Fruit fly (Drosophila melanogaster) whole organism, embryonic: ENCODE data around the gene CG9886.

Source experiments
- Awh ChIP-seq: fragments of 200-800 bp; sonication (Bioruptor generic); IDR thresholded peaks from 2 replicates; pipeline ENCODE4, ENCODE4 v1.3.6; 2022; ENCODE audit warnings: missing biosample characterization, missing genetic modification characterization
- Bdp1 ChIP-seq: fragments of 200-800 bp; sonication (Bioruptor generic); optimal IDR thresholded peaks from 3 replicates; lab custom pipeline; 2016; ENCODE audit warnings: missing biosample characterization, missing genetic modification characterization
- CG10366 ChIP-seq: fragments of 200-800 bp; sonication (Bioruptor generic); IDR thresholded peaks from 2 replicates; pipeline ENCODE4 v1.3.6; 2022; ENCODE audit warnings: missing biosample characterization, missing genetic modification characterization
- CG10543 ChIP-seq: fragments of 200-800 bp; sonication (Bioruptor generic); optimal IDR thresholded peaks from 3 replicates; lab custom pipeline; 2017; ENCODE audit warnings: missing biosample characterization, mild to moderate bottlenecking, missing genetic modification characterization, moderate library complexity
- CG10654 ChIP-seq: fragments of 200-800 bp; sonication (Bioruptor generic); optimal IDR thresholded peaks from 2 replicates; lab custom pipeline; 2016; ENCODE audit warnings: missing biosample characterization, missing genetic modification characterization
- CG11398 ChIP-seq: fragments of 200-800 bp; sonication (Bioruptor generic); optimal IDR thresholded peaks from 2 replicates; lab custom pipeline; 2016; ENCODE audit warnings: missing biosample characterization, missing genetic modification characterization
- CG11695 ChIP-seq: fragments of 200-800 bp; sonication (Bioruptor generic); IDR thresholded peaks from 3 replicates; pipeline ENCODE4 v1.3.6; 2022; ENCODE audit warnings: missing biosample characterization, missing genetic modification characterization
- CG12155 ChIP-seq: fragments of 200-800 bp; sonication (Bioruptor generic); optimal IDR thresholded peaks from 3 replicates; lab custom pipeline; 2016; ENCODE audit warnings: missing biosample characterization, missing genetic modification characterization
- CG12391 ChIP-seq: fragments of 200-800 bp; sonication (Bioruptor generic); optimal IDR thresholded peaks from 3 replicates; lab custom pipeline; 2018; ENCODE audit warnings: missing biosample characterization, mild to moderate bottlenecking, missing genetic modification characterization, moderate library complexity
- CG12659 ChIP-seq: fragments of 200-800 bp; sonication (Bioruptor generic); optimal IDR thresholded peaks from 3 replicates; lab custom pipeline; 2017; ENCODE audit warnings: mild to moderate bottlenecking, missing biosample characterization, missing genetic modification reagents, missing genetic modification characterization
- CG12769 ChIP-seq: fragments of 200-800 bp; sonication (Bioruptor generic); optimal IDR thresholded peaks from 2 replicates; lab custom pipeline; 2019; ENCODE audit warnings: missing biosample characterization, mild to moderate bottlenecking, missing genetic modification characterization, moderate library complexity
- CG14050 ChIP-seq: fragments of 200-800 bp; sonication (Bioruptor generic); IDR thresholded peaks from 3 replicates; pipeline ENCODE4 v1.3.6; 2022; ENCODE audit warnings: missing biosample characterization, missing genetic modification characterization
- CG14441 ChIP-seq: fragments of 200-800 bp; sonication (Bioruptor generic); IDR thresholded peaks from 2 replicates; pipeline ENCODE4 v1.3.6; 2022; ENCODE audit warnings: missing biosample characterization, missing genetic modification characterization
- CG15479 ChIP-seq: fragments of 200-800 bp; sonication (Bioruptor generic); optimal IDR thresholded peaks from 3 replicates; lab custom pipeline; 2019; ENCODE audit warnings: missing biosample characterization, mild to moderate bottlenecking, missing genetic modification characterization, moderate library complexity
- CG1602 ChIP-seq: fragments of 200-800 bp; sonication (Bioruptor generic); optimal IDR thresholded peaks from 3 replicates; lab custom pipeline; 2016; ENCODE audit warnings: missing biosample characterization, missing genetic modification characterization
- CG16779 ChIP-seq: fragments of 200-800 bp; sonication (Bioruptor generic); IDR thresholded peaks from 2 replicates; pipeline ENCODE4 v1.3.6; 2022; ENCODE audit warnings: missing biosample characterization, missing genetic modification characterization
- CG34224 ChIP-seq: fragments of 200-800 bp; sonication (Bioruptor generic); IDR thresholded peaks from 3 replicates; pipeline ENCODE4 v1.3.6; 2022; ENCODE audit warnings: missing biosample characterization, missing genetic modification characterization; ENCODE audit not compliant: partially characterized antibody
- CG4820 ChIP-seq: fragments of 200-800 bp; sonication (Bioruptor generic); optimal IDR thresholded peaks from 3 replicates; lab custom pipeline; 2016; ENCODE audit warnings: missing biosample characterization, missing genetic modification characterization
- CG6813 ChIP-seq: fragments of 200-800 bp; sonication (Bioruptor generic); optimal IDR thresholded peaks from 2 replicates; lab custom pipeline; 2017; ENCODE audit warnings: missing biosample characterization, missing genetic modification characterization, mild to moderate bottlenecking, moderate library complexity, missing genetic modification reagents
- CG7786 ChIP-seq: fragments of 200-800 bp; sonication (Bioruptor generic); optimal IDR thresholded peaks from 2 replicates; lab custom pipeline; 2016; ENCODE audit warnings: missing biosample characterization, missing genetic modification characterization
- CG9609 ChIP-seq: fragments of 200-800 bp; sonication (Bioruptor generic); optimal IDR thresholded peaks from 3 replicates; lab custom pipeline; 2016; ENCODE audit warnings: missing biosample characterization, missing genetic modification characterization
- Eip74EF ChIP-seq, 2 experiments: fragments of 200-800 bp in 1 of 2; fragments of >200 bp in 1 of 2; sonication (Bioruptor generic) in 1 of 2; optimal IDR thresholded peaks; 2 replicates each; lab custom pipeline; 2017 to 2019; ENCODE audit warnings: missing biosample characterization in 2 of 2, missing genetic modification characterization in 2 of 2, mild to moderate bottlenecking in 1 of 2, moderate library complexity in 1 of 2
- Fer1 ChIP-seq: fragments of 200-800 bp; sonication (Bioruptor generic); optimal IDR thresholded peaks from 2 replicates; lab custom pipeline; 2017; ENCODE audit warnings: missing biosample characterization, mild to moderate bottlenecking, missing genetic modification characterization
- HLH54F ChIP-seq: fragments of 200-800 bp; sonication (Bioruptor generic); optimal IDR thresholded peaks from 3 replicates; lab custom pipeline; 2016; ENCODE audit warnings: missing biosample characterization, missing genetic modification characterization
- HmgZ ChIP-seq: fragments of 200-800 bp; sonication (Bioruptor generic); optimal IDR thresholded peaks from 2 replicates; lab custom pipeline; 2018; ENCODE audit warnings: missing biosample characterization, mild to moderate bottlenecking, missing genetic modification characterization
- Hr39 ChIP-seq: fragments of >200 bp; optimal IDR thresholded peaks from 2 replicates; lab custom pipeline; 2017
- Hsf ChIP-seq: fragments of 200-800 bp; sonication (Bioruptor generic); optimal IDR thresholded peaks from 3 replicates; lab custom pipeline; 2016; ENCODE audit warnings: missing biosample characterization, missing genetic modification characterization
- Jarid2 ChIP-seq: fragments of 200-800 bp; sonication (Bioruptor generic); optimal IDR thresholded peaks from 3 replicates; lab custom pipeline; 2017; ENCODE audit warnings: mild to moderate bottlenecking, missing biosample characterization, missing genetic modification reagents, missing genetic modification characterization
- NC2β ChIP-seq: fragments of 200-800 bp; sonication (Bioruptor generic); optimal IDR thresholded peaks from 2 replicates; lab custom pipeline; 2016; ENCODE audit warnings: missing biosample characterization, missing genetic modification characterization
- Nf-YA ChIP-seq: fragments of 200-800 bp; sonication (Bioruptor generic); IDR thresholded peaks from 2 replicates; pipeline ENCODE4 v1.3.6; 2022; ENCODE audit warnings: missing biosample characterization, missing genetic modification characterization
- Sry-β ChIP-seq: fragments of 200-800 bp; sonication (Bioruptor generic); optimal IDR thresholded peaks from 2 replicates; lab custom pipeline; 2018; ENCODE audit warnings: missing biosample characterization, mild to moderate bottlenecking, missing genetic modification characterization, moderate library complexity
- Taf1 ChIP-seq: fragments of 200-800 bp; sonication (Bioruptor generic); IDR thresholded peaks from 2 replicates; pipeline ENCODE4 v1.3.6; 2022; ENCODE audit warnings: missing biosample characterization, missing genetic modification characterization
- ab ChIP-seq: fragments of 200-800 bp; sonication (Bioruptor generic); optimal IDR thresholded peaks from 2 replicates; lab custom pipeline; 2016; ENCODE audit warnings: missing biosample characterization, missing genetic modification characterization
- ase ChIP-seq: fragments of 200-800 bp; sonication (Bioruptor generic); IDR thresholded peaks from 3 replicates; pipeline ENCODE4 v1.3.6; 2022; ENCODE audit warnings: missing biosample characterization, missing genetic modification characterization
- chinmo ChIP-seq: fragments of 200-800 bp; sonication (Bioruptor generic); IDR thresholded peaks from 4 replicates; pipeline ENCODE4 v1.3.6; 2022; ENCODE audit warnings: missing biosample characterization, missing genetic modification characterization; ENCODE audit not compliant: partially characterized antibody
- dimm ChIP-seq: fragments of 200-800 bp; sonication (Bioruptor generic); IDR thresholded peaks from 2 replicates; pipeline ENCODE4 v1.3.6; 2022; ENCODE audit warnings: missing biosample characterization, missing genetic modification characterization
- fru ChIP-seq: fragments of >200 bp; optimal IDR thresholded peaks from 2 replicates; lab custom pipeline; 2017
- gcm ChIP-seq: fragments of 200-800 bp; sonication (Bioruptor generic); optimal IDR thresholded peaks from 2 replicates; lab custom pipeline; 2019; ENCODE audit warnings: missing biosample characterization, mild to moderate bottlenecking, missing genetic modification characterization, moderate library complexity
- gsb ChIP-seq: fragments of 200-800 bp; sonication (Bioruptor generic); IDR thresholded peaks from 2 replicates; pipeline ENCODE4 v1.3.6; 2022; ENCODE audit warnings: missing biosample characterization, missing genetic modification characterization
- gsb-n ChIP-seq: fragments of 200-800 bp; sonication (Bioruptor generic); optimal IDR thresholded peaks from 3 replicates; lab custom pipeline; 2018; ENCODE audit warnings: missing biosample characterization, mild to moderate bottlenecking, missing genetic modification characterization
- gt ChIP-seq: fragments of 200-800 bp; sonication (Bioruptor generic); IDR thresholded peaks from 2 replicates; pipeline ENCODE4 v1.3.6; 2022; ENCODE audit warnings: missing biosample characterization, missing genetic modification characterization
- lola ChIP-seq, 3 experiments: fragments of >200 bp in 2 of 3; fragments of 200-800 bp in 1 of 3; sonication (Bioruptor generic) in 1 of 3; optimal IDR thresholded peaks; 2 replicates each; lab custom pipeline; 2017 to 2019; ENCODE audit warnings: missing biosample characterization in 3 of 3, missing genetic modification characterization in 3 of 3, mild to moderate bottlenecking in 1 of 3, moderate library complexity in 1 of 3
- mld ChIP-seq: fragments of 200-800 bp; sonication (Bioruptor generic); IDR thresholded peaks from 3 replicates; pipeline ENCODE4 v1.3.6; 2022; ENCODE audit warnings: missing biosample characterization, missing genetic modification characterization; ENCODE audit not compliant: partially characterized antibody
- p53 ChIP-seq: fragments of 200-800 bp; sonication (Bioruptor generic); optimal IDR thresholded peaks from 2 replicates; lab custom pipeline; 2016; ENCODE audit warnings: missing biosample characterization, missing genetic modification characterization
- run ChIP-seq: fragments of 200-800 bp; sonication (Bioruptor generic); optimal IDR thresholded peaks from 3 replicates; lab custom pipeline; 2018; ENCODE audit warnings: missing biosample characterization, mild to moderate bottlenecking, missing genetic modification characterization
- sd ChIP-seq: fragments of 200-800 bp; sonication (Bioruptor generic); optimal IDR thresholded peaks from 3 replicates; lab custom pipeline; 2018; ENCODE audit warnings: missing biosample characterization, mild to moderate bottlenecking, missing genetic modification characterization, moderate library complexity
- sim ChIP-seq: fragments of 200-800 bp; sonication (Bioruptor generic); IDR thresholded peaks from 2 replicates; pipeline ENCODE4 v1.3.6; 2022; ENCODE audit warnings: missing biosample characterization, missing genetic modification characterization
- ssp ChIP-seq: fragments of 200-800 bp; sonication (Bioruptor generic); IDR thresholded peaks from 2 replicates; pipeline ENCODE4 v1.3.6; 2022; ENCODE audit warnings: missing biosample characterization, missing genetic modification characterization
- trem ChIP-seq: fragments of 200-800 bp; optimal IDR thresholded peaks from 3 replicates; lab custom pipeline; 2019; ENCODE audit warnings: missing biosample characterization, mild to moderate bottlenecking, missing genetic modification characterization, moderate library complexity
- unc-4 ChIP-seq: fragments of 200-800 bp; sonication (Bioruptor generic); IDR thresholded peaks from 2 replicates; pipeline ENCODE4 v1.3.6; 2022; ENCODE audit warnings: missing biosample characterization, missing genetic modification characterization; ENCODE audit not compliant: partially characterized antibody
- vvl ChIP-seq: fragments of 200-800 bp; sonication (Bioruptor generic); IDR thresholded peaks from 2 replicates; pipeline ENCODE4 v1.3.6; 2022; ENCODE audit warnings: missing biosample characterization, missing genetic modification characterization

CG9886 gene

DNA sequence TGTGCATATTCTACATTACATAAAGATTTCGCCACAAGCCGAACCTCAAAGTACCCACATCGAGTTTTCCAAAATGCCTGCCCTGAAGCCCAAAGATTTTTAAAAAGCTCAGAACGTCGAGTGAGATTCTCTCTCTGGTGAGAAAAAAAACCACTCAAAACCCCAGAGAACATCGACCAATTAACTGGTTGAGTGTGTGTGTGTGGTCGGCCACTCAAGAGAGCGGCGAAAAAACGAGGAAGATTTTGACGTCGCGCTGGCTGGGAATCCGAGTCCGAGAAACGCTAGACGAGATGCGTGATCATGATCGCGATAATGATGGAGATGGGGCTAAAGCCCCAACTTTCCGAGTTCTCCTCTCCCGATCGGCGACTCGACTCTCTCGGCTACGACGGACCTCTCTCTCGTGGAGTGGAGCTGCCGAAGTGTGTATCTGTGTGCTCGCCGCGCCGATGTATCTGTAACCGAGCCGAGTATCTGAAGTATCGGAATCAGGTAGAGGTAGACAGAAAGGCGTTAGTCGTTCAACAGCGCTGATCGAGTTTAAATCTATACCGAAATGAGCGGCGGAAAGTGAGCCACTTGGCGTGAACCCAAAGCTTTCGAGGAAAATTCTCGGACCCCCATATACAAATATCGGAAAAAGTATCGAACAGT is 30.2 kb downstream of the CG9886 start (continued):
- peak; percentile 45; the same call in 1 of the 2 replicates for TF ChIP-seq unc-4 (GFP tag; lab: Robert Waterston, UW)
- TF ChIP-seq gt = no peak
- no peak for TF ChIP-seq CG10654 (GFP tag; lab: Kevin White, UChicago)
- no peak for TF ChIP-seq NC2β (GFP tag; lab: Kevin White, UChicago)
- no peak for TF ChIP-seq sim
- no peak for TF ChIP-seq HLH54F (GFP tag; lab: Kevin White, UChicago)
- no peak for TF ChIP-seq trem (tag; lab: Kevin White, UChicago)
- TF ChIP-seq Nf-YA = no peak
- peak; percentile 56 for TF ChIP-seq sd (tag; lab: Kevin White, UChicago)
- TF ChIP-seq CG14050 = no peak
- no peak for TF ChIP-seq p53
- TF ChIP-seq CG1602 (GFP tag; lab: Kevin White, UChicago) = no peak
- TF ChIP-seq Awh (GFP tag; lab: Robert Waterston, UW) = no peak
- TF ChIP-seq Taf1 (GFP tag; lab: Robert Waterston, UW) = no peak
- TF ChIP-seq run (tag; lab: Kevin White, UChicago) = no peak
- no peak for TF ChIP-seq CG10366 (GFP tag; lab: Robert Waterston, UW)
- no peak for TF ChIP-seq CG15479 (GFP tag; lab: Kevin White, UChicago)
- no peak for TF ChIP-seq CG9609 (GFP tag; lab: Kevin White, UChicago)
- no peak for TF ChIP-seq Bdp1 (GFP tag; lab: Kevin White, UChicago)
- TF ChIP-seq HmgZ (tag; lab: Kevin White, UChicago) = no peak
- peak; percentile 5 for TF ChIP-seq CG6813 (GFP tag; lab: Kevin White, UChicago)
- no peak for TF ChIP-seq CG12659 (GFP tag; lab: Kevin White, UChicago)
- TF ChIP-seq Sry-β (GFP tag; lab: Kevin White, UChicago) = no peak
- TF ChIP-seq CG7786 = no peak
- TF ChIP-seq ssp = no peak
- TF ChIP-seq CG11695 (GFP tag; lab: Robert Waterston, UW) = no peak
- TF ChIP-seq mld (GFP tag; lab: Robert Waterston, UW) = no peak
- TF ChIP-seq fru (lab: Kevin White, UChicago) = no peak
- no peak for TF ChIP-seq CG12391 (tag; lab: Kevin White, UChicago)
- no peak for TF ChIP-seq gcm (GFP tag; lab: Kevin White, UChicago)
- TF ChIP-seq ab = no peak
- TF ChIP-seq CG16779 = no peak
- no peak for TF ChIP-seq Fer1 (GFP tag; lab: Kevin White, UChicago)
- no peak for TF ChIP-seq CG12155 (GFP tag; lab: Kevin White, UChicago)
- TF ChIP-seq lola (GFP tag; optimal IDR thresholded peaks at IDR 0.05; lab: Kevin White, UChicago) = no peak
- TF ChIP-seq chinmo (GFP tag; lab: Robert Waterston, UW) = peak; percentile 86; the same call in 3 of the 4 replicates
- peak; percentile 40 for TF ChIP-seq CG10543 (GFP tag; lab: Kevin White, UChicago)
- no peak for TF ChIP-seq gsb-n
- no peak for TF ChIP-seq Hsf (GFP tag; lab: Kevin White, UChicago)
- no peak for TF ChIP-seq dimm
- no peak for TF ChIP-seq CG11398
- no peak for TF ChIP-seq CG14441 (GFP tag; lab: Robert Waterston, UW)
- TF ChIP-seq Jarid2 (GFP tag; lab: Kevin White, UChicago) = peak; percentile 92
- no peak for TF ChIP-seq ase
- TF ChIP-seq vvl = no peak
- no peak for TF ChIP-seq CG4820 (GFP tag; lab: Kevin White, UChicago)
- no peak for TF ChIP-seq gsb (GFP tag; lab: Robert Waterston, UW)
- TF ChIP-seq CG12769 (tag; lab: Kevin White, UChicago) = peak; percentile 9
- TF ChIP-seq CG34224 (GFP tag; lab: Robert Waterston, UW) = peak; percentile 46; the same call in 2 of the 3 replicates
- no peak for TF ChIP-seq Hr39 (lab: Kevin White, UChicago)
- peak in 1 of 2 experiments; percentile 22 for TF ChIP-seq Eip74EF (GFP tag; optimal IDR thresholded peaks at IDR 0.05; lab: Kevin White, UChicago)
